Fruit fly (Drosophila melanogaster) whole organism, embryonic: ENCODE measurements around the gene tral.
A peak's percentile ranks its signal among the peaks of the same experiment; 100 is the strongest.

Experiments used
- Ada2b ChIP-seq: fragments of 200-800 bp; sonication (Bioruptor generic); IDR thresholded peaks from 2 replicates; pipeline ENCODE4 v1.3.6; 2022; ENCODE audit warnings: missing biosample characterization, missing genetic modification characterization
- Atf-2 ChIP-seq: fragments of 200-800 bp; sonication (Bioruptor generic); optimal IDR thresholded peaks from 2 replicates; lab custom pipeline; 2016; ENCODE audit warnings: missing biosample characterization, missing genetic modification characterization
- Blimp-1 ChIP-seq: fragments of 200-800 bp; sonication (Bioruptor generic); optimal IDR thresholded peaks from 3 replicates; lab custom pipeline; 2018; ENCODE audit warnings: missing biosample characterization, missing genetic modification characterization, mild to moderate bottlenecking, moderate library complexity, missing genetic modification reagents
- Bteb2 ChIP-seq: fragments of 200-800 bp; sonication (Bioruptor generic); optimal IDR thresholded peaks from 2 replicates; lab custom pipeline; 2016; ENCODE audit warnings: missing biosample characterization, missing genetic modification characterization
- CG12942 ChIP-seq: fragments of 200-800 bp; sonication (Bioruptor generic); optimal IDR thresholded peaks from 3 replicates; lab custom pipeline; 2016; ENCODE audit warnings: missing biosample characterization, missing genetic modification characterization
- CG13123 ChIP-seq: fragments of 200-800 bp; sonication (Bioruptor generic); optimal IDR thresholded peaks from 2 replicates; lab custom pipeline; 2016; ENCODE audit warnings: missing biosample characterization, missing genetic modification characterization
- CG13624 ChIP-seq: fragments of 200-800 bp; sonication (Bioruptor generic); optimal IDR thresholded peaks from 2 replicates; lab custom pipeline; 2016; ENCODE audit warnings: missing biosample characterization, missing genetic modification characterization
- CG1603 ChIP-seq: fragments of 200-800 bp; sonication (Bioruptor generic); optimal IDR thresholded peaks from 2 replicates; lab custom pipeline; 2019; ENCODE audit warnings: missing biosample characterization, mild to moderate bottlenecking, missing genetic modification characterization, moderate library complexity
- CG17186 ChIP-seq: fragments of 200-800 bp; sonication (Bioruptor generic); optimal IDR thresholded peaks from 3 replicates; lab custom pipeline; 2017; ENCODE audit warnings: missing biosample characterization, missing genetic modification reagents, missing genetic modification characterization
- CG17912 ChIP-seq: fragments of 200-800 bp; sonication (Bioruptor generic); optimal IDR thresholded peaks from 2 replicates; lab custom pipeline; 2018; ENCODE audit warnings: missing biosample characterization, mild to moderate bottlenecking, missing genetic modification characterization
- CG1792 ChIP-seq: fragments of 200-800 bp; sonication (Bioruptor generic); optimal IDR thresholded peaks from 2 replicates; lab custom pipeline; 2016; ENCODE audit warnings: missing biosample characterization, missing genetic modification characterization
- CG1832 ChIP-seq: fragments of 200-800 bp; sonication (Bioruptor generic); optimal IDR thresholded peaks from 2 replicates; lab custom pipeline; 2017; ENCODE audit warnings: missing biosample characterization, mild to moderate bottlenecking, missing genetic modification characterization, inconsistent platforms
- CG31365 ChIP-seq: fragments of 200-800 bp; sonication (Bioruptor generic); optimal IDR thresholded peaks from 2 replicates; lab custom pipeline; 2018; ENCODE audit warnings: missing biosample characterization, mild to moderate bottlenecking, missing genetic modification characterization
- CG33213 ChIP-seq: fragments of 200-800 bp; sonication (Bioruptor generic); optimal IDR thresholded peaks from 3 replicates; lab custom pipeline; 2016; ENCODE audit warnings: missing biosample characterization, missing genetic modification characterization
- CG3847 ChIP-seq: fragments of 200-800 bp; sonication (Bioruptor generic); IDR thresholded peaks from 2 replicates; pipeline ENCODE4 v1.3.6; 2022; ENCODE audit warnings: missing biosample characterization, missing genetic modification characterization
- CG5180 ChIP-seq: fragments of 200-800 bp; sonication (Bioruptor generic); optimal IDR thresholded peaks from 3 replicates; lab custom pipeline; 2017; ENCODE audit warnings: missing biosample characterization, missing genetic modification characterization, mild to moderate bottlenecking, moderate library complexity, missing genetic modification reagents
- CG6683 ChIP-seq: fragments of 200-800 bp; sonication (Bioruptor generic); optimal IDR thresholded peaks from 2 replicates; lab custom pipeline; 2017; ENCODE audit warnings: missing biosample characterization, mild to moderate bottlenecking, missing genetic modification characterization, missing genetic modification reagents
- CG7786 ChIP-seq: fragments of 200-800 bp; sonication (Bioruptor generic); optimal IDR thresholded peaks from 2 replicates; lab custom pipeline; 2016; ENCODE audit warnings: missing biosample characterization, missing genetic modification characterization
- CG8290 ChIP-seq, 3 experiments: fragments of 200-800 bp; sonication (Bioruptor generic); optimal IDR thresholded peaks; 2 replicates each; lab custom pipeline; 2016 to 2019; ENCODE audit warnings: missing biosample characterization in 3 of 3, missing genetic modification characterization in 3 of 3, mild to moderate bottlenecking in 2 of 3, moderate library complexity in 1 of 3
- CHES-1-like ChIP-seq: fragments of 200-800 bp; sonication (Bioruptor generic); optimal IDR thresholded peaks from 2 replicates; lab custom pipeline; 2016; ENCODE audit warnings: missing biosample characterization, missing genetic modification characterization
- Dfd ChIP-seq, 2 experiments: fragments of >200 bp; optimal IDR thresholded peaks; 2 replicates each; lab custom pipeline; 2017; ENCODE audit warnings: missing biosample characterization in 2 of 2, missing genetic modification characterization in 2 of 2
- Elba2 ChIP-seq: fragments of 200-800 bp; sonication (Bioruptor generic); optimal IDR thresholded peaks from 3 replicates; lab custom pipeline; 2016; ENCODE audit warnings: missing biosample characterization, missing genetic modification characterization
- Hey ChIP-seq: fragments of 200-800 bp; sonication (Bioruptor generic); optimal IDR thresholded peaks from 3 replicates; lab custom pipeline; 2018; ENCODE audit warnings: missing biosample characterization, mild to moderate bottlenecking, missing genetic modification characterization
- HmgD ChIP-seq: fragments of 200-800 bp; sonication (Bioruptor generic); optimal IDR thresholded peaks from 3 replicates; lab custom pipeline; 2016; ENCODE audit warnings: missing biosample characterization, missing genetic modification characterization
- HmgZ ChIP-seq: fragments of 200-800 bp; sonication (Bioruptor generic); optimal IDR thresholded peaks from 2 replicates; lab custom pipeline; 2018; ENCODE audit warnings: missing biosample characterization, mild to moderate bottlenecking, missing genetic modification characterization
- Hr51 ChIP-seq, 2 experiments: fragments of 200-800 bp; sonication (Bioruptor generic); optimal IDR thresholded peaks; 2 replicates in 1 of 2; 3 replicates in 1 of 2; lab custom pipeline; 2016 to 2018; ENCODE audit warnings: missing biosample characterization in 2 of 2, missing genetic modification characterization in 2 of 2, mild to moderate bottlenecking in 1 of 2, moderate library complexity in 1 of 2
- Kr ChIP-seq: fragments of 200-800 bp; sonication (Bioruptor generic); optimal IDR thresholded peaks from 2 replicates; lab custom pipeline; 2017; ENCODE audit warnings: missing biosample characterization, mild to moderate bottlenecking, missing genetic modification characterization
- Lim3 ChIP-seq: fragments of 200-800 bp; sonication (Bioruptor generic); IDR thresholded peaks from 2 replicates; pipeline ENCODE4 v1.3.6; 2022; ENCODE audit warnings: missing biosample characterization, missing genetic modification characterization
- MTF-1 ChIP-seq: fragments of 200-800 bp; sonication (Bioruptor generic); optimal IDR thresholded peaks from 2 replicates; lab custom pipeline; 2018; ENCODE audit warnings: missing biosample characterization, mild to moderate bottlenecking, missing genetic modification characterization, borderline replicate concordance
- Nf-YC ChIP-seq: fragments of 200-800 bp; optimal IDR thresholded peaks from 3 replicates; lab custom pipeline; 2019; ENCODE audit warnings: missing biosample characterization, mild to moderate bottlenecking, missing genetic modification characterization, moderate library complexity
- Rfx ChIP-seq: fragments of 200-800 bp; sonication (Bioruptor generic); IDR thresholded peaks from 2 replicates; pipeline ENCODE4 v1.3.6; 2022; ENCODE audit warnings: missing biosample characterization, missing genetic modification characterization
- Sin3A ChIP-seq: fragments of >200 bp; optimal IDR thresholded peaks from 2 replicates; lab custom pipeline; 2018
- YL-1 ChIP-seq: fragments of 200-800 bp; sonication (Bioruptor generic); optimal IDR thresholded peaks from 3 replicates; lab custom pipeline; 2017; ENCODE audit warnings: missing biosample characterization, mild to moderate bottlenecking, missing genetic modification characterization
- abd-A ChIP-seq: fragments of 200-800 bp; sonication (Bioruptor generic); optimal IDR thresholded peaks from 3 replicates; lab custom pipeline; 2019; ENCODE audit warnings: missing biosample characterization, mild to moderate bottlenecking, missing genetic modification characterization, moderate library complexity
- ase ChIP-seq: fragments of 200-800 bp; sonication (Bioruptor generic); IDR thresholded peaks from 3 replicates; pipeline ENCODE4 v1.3.6; 2022; ENCODE audit warnings: missing biosample characterization, missing genetic modification characterization
- bowl ChIP-seq: fragments of 200-800 bp; sonication (Bioruptor generic); IDR thresholded peaks from 2 replicates; pipeline ENCODE4 v1.3.6; 2022; ENCODE audit warnings: missing biosample characterization, missing genetic modification characterization
- dati ChIP-seq: fragments of 200-800 bp; sonication (Bioruptor generic); IDR thresholded peaks from 2 replicates; pipeline ENCODE4 v1.3.6; 2022; ENCODE audit warnings: missing biosample characterization, missing genetic modification characterization
- dpn ChIP-seq, 2 experiments: fragments of 200-800 bp; sonication (Bioruptor generic); optimal IDR thresholded peaks; 3 replicates each; lab custom pipeline; 2016; ENCODE audit warnings: missing biosample characterization in 2 of 2, missing genetic modification characterization in 2 of 2
- gce ChIP-seq: fragments of 200-800 bp; sonication (Bioruptor generic); IDR thresholded peaks from 3 replicates; pipeline ENCODE4 v1.3.6; 2022; ENCODE audit warnings: missing biosample characterization, missing genetic modification characterization
- grn ChIP-seq: fragments of 200-800 bp; sonication (Bioruptor generic); optimal IDR thresholded peaks from 3 replicates; lab custom pipeline; 2017; ENCODE audit warnings: missing biosample characterization, missing genetic modification characterization
- hb ChIP-seq: fragments of 200-800 bp; sonication (Bioruptor generic); IDR thresholded peaks from 3 replicates; pipeline ENCODE4 v1.3.6; 2022; ENCODE audit warnings: missing biosample characterization, missing genetic modification characterization; ENCODE audit not compliant: partially characterized antibody
- hkb ChIP-seq, 2 experiments: fragments of 200-800 bp in 1 of 2; fragments of >200 bp in 1 of 2; sonication (Bioruptor generic) in 1 of 2; IDR thresholded peaks in 1 of 2; optimal IDR thresholded peaks in 1 of 2; 2 replicates each; pipeline versions ENCODE4 v1.3.6 to Lab custom; 2017 to 2022; ENCODE audit warnings: missing biosample characterization in 1 of 2, missing genetic modification characterization in 1 of 2
- kay ChIP-seq: fragments of 200-800 bp; sonication (Bioruptor generic); optimal IDR thresholded peaks from 2 replicates; lab custom pipeline; 2016; ENCODE audit warnings: missing biosample characterization, missing genetic modification characterization
- onecut ChIP-seq: fragments of 200-800 bp; sonication (Bioruptor generic); IDR thresholded peaks from 2 replicates; pipeline ENCODE4 v1.3.6; 2022; ENCODE audit warnings: missing biosample characterization, missing genetic modification characterization
- org-1 ChIP-seq: fragments of 200-800 bp; sonication (Bioruptor generic); optimal IDR thresholded peaks from 2 replicates; lab custom pipeline; 2017; ENCODE audit warnings: missing biosample characterization, missing genetic modification characterization
- slp2 ChIP-seq: fragments of 200-800 bp; sonication (Bioruptor generic); optimal IDR thresholded peaks from 2 replicates; lab custom pipeline; 2016; ENCODE audit warnings: missing biosample characterization, missing genetic modification characterization
- so ChIP-seq: fragments of 200-800 bp; sonication (Bioruptor generic); IDR thresholded peaks from 3 replicates; pipeline ENCODE4 v1.3.6; 2022; ENCODE audit warnings: missing biosample characterization, missing genetic modification characterization
- stc ChIP-seq: fragments of 200-800 bp; sonication (Bioruptor generic); IDR thresholded peaks from 2 replicates; pipeline ENCODE4 v1.3.6; 2022; ENCODE audit warnings: missing biosample characterization, missing genetic modification characterization
- usp ChIP-seq: fragments of >200 bp; optimal IDR thresholded peaks from 2 replicates; lab custom pipeline; 2017; ENCODE audit warnings: missing biosample characterization, missing genetic modification characterization
- zf30C ChIP-seq: fragments of 200-800 bp; sonication (Bioruptor generic); optimal IDR thresholded peaks from 3 replicates; lab custom pipeline; 2018; ENCODE audit warnings: missing biosample characterization, mild to moderate bottlenecking, missing genetic modification characterization

The tral gene

DNA sequence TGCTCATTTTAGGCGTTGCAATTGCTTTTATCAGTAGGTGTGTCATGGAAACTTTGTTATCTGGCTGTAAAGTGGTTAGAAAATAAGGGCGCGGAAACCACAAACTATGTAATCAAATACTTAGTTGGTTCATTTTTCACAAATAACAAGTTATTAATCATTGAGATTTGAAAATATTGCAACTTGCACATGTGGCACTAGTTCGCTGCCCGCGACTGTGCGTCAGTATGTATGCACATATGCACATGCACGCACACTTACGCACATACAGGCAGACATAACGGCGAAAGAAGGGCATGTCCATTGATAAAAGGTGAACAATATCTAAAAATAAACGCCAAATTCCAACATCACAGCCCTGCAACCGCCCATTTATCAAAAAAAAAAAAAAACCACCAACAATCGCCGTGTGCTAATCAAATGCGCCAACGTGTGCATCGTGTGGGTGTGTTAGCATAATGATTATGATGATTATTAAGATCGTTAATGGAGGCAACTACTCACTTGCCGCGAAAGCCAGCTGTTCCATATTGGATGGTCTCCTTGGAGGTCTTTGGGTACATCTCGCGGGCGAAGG is 14.7 kb downstream of the tral start (continued):
- TF ChIP-seq Bteb2 = peak; percentile 22
- TF ChIP-seq Blimp-1 (GFP tag; lab: Kevin White, UChicago) = peak; percentile 61
- no peak for TF ChIP-seq hkb (optimal IDR thresholded peaks at IDR 0.05; lab: Kevin White, UChicago)
- peak; percentile 80 for TF ChIP-seq hkb (GFP tag; IDR thresholded peaks at IDR 0.05; lab: Robert Waterston, UW)
- peak; percentile 75 for TF ChIP-seq CG1603
- peak; percentile 13 for TF ChIP-seq org-1 (GFP tag; lab: Kevin White, UChicago)
- peak; percentile 25 for TF ChIP-seq CG5180 (GFP tag; lab: Kevin White, UChicago)
- TF ChIP-seq CG33213 (GFP tag; lab: Kevin White, UChicago) = no peak
- TF ChIP-seq Lim3 (GFP tag; lab: Robert Waterston, UW) = no peak
- TF ChIP-seq CG17912 (GFP tag; lab: Kevin White, UChicago) = no peak
- 0 out of 2 replicates have a peak, but pooled peaks have one; percentile 38 for TF ChIP-seq dati (GFP tag; lab: Robert Waterston, UW)
- TF ChIP-seq onecut (GFP tag; lab: Robert Waterston, UW) = peak; percentile 35
- no peak for TF ChIP-seq abd-A (tag; lab: Kevin White, UChicago)
- peak; percentile 7 for TF ChIP-seq CG1792 (GFP tag; lab: Kevin White, UChicago)
- TF ChIP-seq HmgZ (tag; lab: Kevin White, UChicago) = no peak
- TF ChIP-seq CG31365 = peak; percentile 23
- no peak for TF ChIP-seq CG3847 (GFP tag; lab: Robert Waterston, UW)
- TF ChIP-seq MTF-1 (GFP tag; lab: Kevin White, UChicago) = no peak
- TF ChIP-seq Sin3A (lab: Kevin White, UChicago) = no peak
- TF ChIP-seq Atf-2 (GFP tag; lab: Kevin White, UChicago) = peak; percentile 13
- 0 out of 2 replicates have a peak, but pooled peaks have one; percentile 50 for TF ChIP-seq stc (GFP tag; lab: Robert Waterston, UW)
- TF ChIP-seq hb (GFP tag; lab: Robert Waterston, UW) = no peak
- TF ChIP-seq CG17186 = no peak
- TF ChIP-seq Hr51 (GFP tag; optimal IDR thresholded peaks at IDR 0.05; lab: Kevin White, UChicago) = peak in 1 of 2 experiments; percentile 60
- peak; percentile 48; the same call in 2 of the 3 replicates for TF ChIP-seq ase (GFP tag; lab: Robert Waterston, UW)
- peak; percentile 56 for TF ChIP-seq Ada2b (GFP tag; lab: Robert Waterston, UW)
- TF ChIP-seq CG8290 (GFP tag; optimal IDR thresholded peaks at IDR 0.05; lab: Kevin White, UChicago) = no peak
- TF ChIP-seq CG8290 (tag; optimal IDR thresholded peaks at IDR 0.05; lab: Kevin White, UChicago) = no peak
- peak; percentile 34 for TF ChIP-seq kay (GFP tag; lab: Kevin White, UChicago)
- no peak for TF ChIP-seq gce (GFP tag; lab: Robert Waterston, UW)
- no peak for TF ChIP-seq YL-1 (GFP tag; lab: Kevin White, UChicago)
- no peak for TF ChIP-seq zf30C (GFP tag; lab: Kevin White, UChicago)
- peak; percentile 57 for TF ChIP-seq grn (GFP tag; lab: Kevin White, UChicago)
- no peak for TF ChIP-seq Hey (tag; lab: Kevin White, UChicago)
- TF ChIP-seq HmgD (GFP tag; lab: Kevin White, UChicago) = no peak
- TF ChIP-seq CG1832 = no peak
- TF ChIP-seq CG6683 (GFP tag; lab: Kevin White, UChicago) = peak; percentile 12
- no peak for TF ChIP-seq CG13624 (GFP tag; lab: Kevin White, UChicago)
- TF ChIP-seq Elba2 = no peak
- TF ChIP-seq Dfd (GFP tag; optimal IDR thresholded peaks at IDR 0.05; lab: Kevin White, UChicago) = no peak
- TF ChIP-seq slp2 (GFP tag; lab: Kevin White, UChicago) = peak; percentile 20
- TF ChIP-seq bowl (GFP tag; lab: Robert Waterston, UW) = no peak
- TF ChIP-seq CG13123 (GFP tag; lab: Kevin White, UChicago) = no peak
- TF ChIP-seq Rfx (GFP tag; lab: Robert Waterston, UW) = 0 out of 2 replicates have a peak, but pooled peaks have one; percentile 24
- no peak for TF ChIP-seq CHES-1-like
- TF ChIP-seq usp (GFP tag; lab: Kevin White, UChicago) = no peak
- peak; percentile 56; the same call in 1 of the 3 replicates for TF ChIP-seq so
- no peak for TF ChIP-seq Kr (GFP tag; lab: Kevin White, UChicago)
- TF ChIP-seq dpn (GFP tag; optimal IDR thresholded peaks at IDR 0.05; lab: Kevin White, UChicago) = peak; percentile 29 to 34
- peak; percentile 19 for TF ChIP-seq Nf-YC (tag; lab: Kevin White, UChicago)
- peak; percentile 2 for TF ChIP-seq CG7786 (GFP tag; lab: Kevin White, UChicago)
- peak; percentile 9 for TF ChIP-seq CG12942 (GFP tag; lab: Kevin White, UChicago)
